Fruit fly (Drosophila melanogaster): ENCODE results near the gene Drsl6.

DNA sequence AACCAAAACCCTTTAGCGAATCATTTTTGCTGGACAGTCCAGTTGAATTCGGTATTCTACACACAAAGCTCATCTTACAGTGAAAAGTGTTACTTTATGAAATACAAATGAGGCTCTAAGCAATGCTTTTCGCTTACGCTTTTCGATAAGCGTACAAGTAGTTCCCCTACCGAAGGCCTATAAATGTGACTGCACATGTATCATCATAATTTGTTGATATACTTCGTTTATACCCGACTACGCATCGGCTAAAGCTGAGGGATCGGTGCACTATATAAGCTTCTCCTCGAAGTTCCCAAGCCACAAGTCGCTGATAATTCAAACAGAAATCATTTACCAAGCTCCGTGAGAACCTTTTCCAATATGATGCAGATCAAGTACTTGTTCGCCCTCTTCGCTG is 33.0 kb upstream of the Drsl6 start, which contains the start of gene Drs:
- TF ChIP-seq Myc (optimal IDR thresholded peaks at IDR 0.05) (no peak), CrebA (GFP tag; optimal IDR thresholded peaks at IDR 0.05; ENCODE audit: borderline replicate concordance) (no peak), rgr (GFP tag; optimal IDR thresholded peaks at IDR 0.05) (no peak), woc (GFP tag; optimal IDR thresholded peaks at IDR 0.05) (no peak), ey (GFP tag; optimal IDR thresholded peaks at IDR 0.05) (no peak), Dif (GFP tag; optimal IDR thresholded peaks at IDR 0.05; ENCODE audit: partially characterized antibody) (no peak)
